Worm (Caenorhabditis elegans) whole organism, L3 larva: ENCODE results near the gene nono-1.

ENCODE experiments used
- aly-2 ChIP-seq: fragments of 150-350 bp; optimal IDR thresholded peaks from 2 replicates; lab custom pipeline; 2014; ENCODE audit warnings: missing biosample characterization, missing genetic modification characterization
- ceh-28 ChIP-seq: fragments of 150-350 bp; optimal IDR thresholded peaks from 2 replicates; lab custom pipeline; 2014; ENCODE audit warnings: missing biosample characterization, missing genetic modification reagents, missing genetic modification characterization
- nfya-1 ChIP-seq: sonication (generic microtip); optimal IDR thresholded peaks from 2 replicates; lab custom pipeline; 2017; ENCODE audit warnings: missing genetic modification characterization, mild to moderate bottlenecking, missing compliant biosample characterization, antibody characterized with exemption, moderate library complexity; ENCODE audit not compliant: insufficient read depth
- pqm-1 ChIP-seq: fragments of 150-350 bp; optimal IDR thresholded peaks from 2 replicates; lab custom pipeline; 2017; ENCODE audit warnings: missing biosample characterization, missing genetic modification characterization, inconsistent platforms
- ztf-11 ChIP-seq: fragments of 150-350 bp; optimal IDR thresholded peaks from 2 replicates; lab custom pipeline; 2014; ENCODE audit warnings: missing biosample characterization, missing genetic modification characterization
- ztf-4 ChIP-seq: fragments of 150-350 bp; optimal IDR thresholded peaks from 2 replicates; lab custom pipeline; 2014; ENCODE audit warnings: missing biosample characterization, missing genetic modification characterization

ce11 chrIII:5975005-5975730, 17.1 kb upstream of the nono-1 start, which contains the start of gene mlp-1:
- TF ChIP-seq nfya-1 (tag; lab: Kevin White, UChicago) (no peak), aly-2 (no peak), pqm-1 (tag; lab: Kevin White, UChicago) (no peak), ztf-11 (no peak), ceh-28 (tag; lab: Kevin White, UChicago) (no peak), ztf-4 (no peak)
